Fruit fly (Drosophila melanogaster) whole organism, adult: ENCODE measurements around the gene CG15572.

Source experiments
- CG11617 ChIP-seq: fragments of 200-800 bp; sonication (Bioruptor generic); optimal IDR thresholded peaks from 2 replicates; lab custom pipeline; 2017; ENCODE audit warnings: mild to moderate bottlenecking, missing biosample characterization, missing genetic modification reagents, missing genetic modification characterization
- CG7101 ChIP-seq: fragments of 200-800 bp; sonication (Bioruptor generic); optimal IDR thresholded peaks from 2 replicates; lab custom pipeline; 2018; ENCODE audit warnings: missing biosample characterization, mild to moderate bottlenecking, missing genetic modification characterization, moderate library complexity
- Clk ChIP-seq: fragments of 200-800 bp; sonication (Bioruptor generic); optimal IDR thresholded peaks from 2 replicates; lab custom pipeline; 2017; ENCODE audit warnings: missing biosample characterization, missing genetic modification characterization
- Crg-1 ChIP-seq: fragments of 200-800 bp; sonication (Bioruptor generic); optimal IDR thresholded peaks from 2 replicates; lab custom pipeline; 2016; ENCODE audit warnings: missing biosample characterization, missing genetic modification characterization
- Mnt ChIP-seq: fragments of 200-800 bp; sonication (Bioruptor generic); optimal IDR thresholded peaks from 2 replicates; lab custom pipeline; 2016; ENCODE audit warnings: missing biosample characterization, mild to moderate bottlenecking, missing genetic modification characterization
- ovo ChIP-seq: fragments of 200-800 bp; sonication (Bioruptor generic); optimal IDR thresholded peaks from 2 replicates; lab custom pipeline; 2016; ENCODE audit warnings: missing biosample characterization, missing genetic modification characterization

- TF ChIP-seq ovo (GFP tag; lab: Kevin White, UChicago) (no peak), Clk (no peak), CG7101 (no peak), Mnt (GFP tag; lab: Kevin White, UChicago) (no peak), CG11617 (GFP tag; lab: Kevin White, UChicago) (no peak), Crg-1 (GFP tag; lab: Kevin White, UChicago) (no peak)
Observed at dm6 chrX:4225020-4225419, 43.5 kb upstream of the CG15572 start.
